Fruit fly (Drosophila melanogaster): ENCODE measurements around the gene CG12071.

CG12071 gene

dm6 chr3R:30888550-30889259, 7.9 kb upstream of the CG12071 start, which contains the start of gene Sap-r (continued):
- TF ChIP-seq ewg (GFP tag; optimal IDR thresholded peaks at IDR 0.05) = no peak
- TF ChIP-seq Kr (GFP tag; optimal IDR thresholded peaks at IDR 0.05) = no peak
- TF ChIP-seq Dref (GFP tag; IDR thresholded peaks at IDR 0.05) = peak; percentile 43
- peak; percentile 65 for TF ChIP-seq nmo (GFP tag; optimal IDR thresholded peaks at IDR 0.05)
- no peak for TF ChIP-seq Gsc (GFP tag; IDR thresholded peaks at IDR 0.05)
- TF ChIP-seq CG11696 (GFP tag; IDR thresholded peaks at IDR 0.05) = no peak
- TF ChIP-seq CG33557 (GFP tag; optimal IDR thresholded peaks at IDR 0.05) = peak; percentile 19
- TF ChIP-seq Fer1 (GFP tag; optimal IDR thresholded peaks at IDR 0.05) = peak; percentile 50
- no peak for TF ChIP-seq PHDP (tag; optimal IDR thresholded peaks at IDR 0.05)
- no peak for TF ChIP-seq Usf (GFP tag; optimal IDR thresholded peaks at IDR 0.05)
- TF ChIP-seq eyg (GFP tag; optimal IDR thresholded peaks at IDR 0.05) = no peak
- no peak for TF ChIP-seq corto (GFP tag; optimal IDR thresholded peaks at IDR 0.05)
- TF ChIP-seq CG1602 (GFP tag; optimal IDR thresholded peaks at IDR 0.05) = no peak
- TF ChIP-seq ERR (GFP tag; optimal IDR thresholded peaks at IDR 0.05) = no peak
- no peak for TF ChIP-seq CG11398 (GFP tag; optimal IDR thresholded peaks at IDR 0.05)
- TF ChIP-seq CG16815 (GFP tag; optimal IDR thresholded peaks at IDR 0.05) = no peak
- TF ChIP-seq CG15601 (tag; optimal IDR thresholded peaks at IDR 0.05) = peak; percentile 87
- no peak for TF ChIP-seq CG1024 (GFP tag; IDR thresholded peaks at IDR 0.05)
- TF ChIP-seq h (optimal IDR thresholded peaks at IDR 0.05) = no peak
- TF ChIP-seq hbn (GFP tag; IDR thresholded peaks at IDR 0.05; ENCODE audit: partially characterized antibody) = peak; percentile 72
- TF ChIP-seq fd96Cb (tag; optimal IDR thresholded peaks at IDR 0.05) = no peak
- TF ChIP-seq CG1792 (GFP tag; optimal IDR thresholded peaks at IDR 0.05) = no peak
- no peak for TF ChIP-seq ase (GFP tag; IDR thresholded peaks at IDR 0.05)
- peak; percentile 98 for TF ChIP-seq Lhr (GFP tag; optimal IDR thresholded peaks at IDR 0.05)
- peak; percentile 89 for TF ChIP-seq Bgb (GFP tag; IDR thresholded peaks at IDR 0.05; ENCODE audit: partially characterized antibody)
- peak; percentile 83 for TF ChIP-seq sens (GFP tag)
- no peak for TF ChIP-seq pan (optimal IDR thresholded peaks at IDR 0.05)
- TF ChIP-seq pan (GFP tag; optimal IDR thresholded peaks at IDR 0.05 in 1 of 2, IDR thresholded peaks at IDR 0.05 in 1 of 2) = no peak
- TF ChIP-seq Fer3 (tag; optimal IDR thresholded peaks at IDR 0.05) = no peak
- TF ChIP-seq CG7928 (GFP tag; optimal IDR thresholded peaks at IDR 0.05) = no peak
- no peak for TF ChIP-seq Ada2b (GFP tag; IDR thresholded peaks at IDR 0.05)
- TF ChIP-seq D19A (tag; optimal IDR thresholded peaks at IDR 0.05) = no peak
- peak; percentile 45 for TF ChIP-seq NC2β (GFP tag; optimal IDR thresholded peaks at IDR 0.05)
- TF ChIP-seq CG1233 (GFP tag; optimal IDR thresholded peaks at IDR 0.05) = no peak
- no peak for TF ChIP-seq CG4360 (GFP tag; IDR thresholded peaks at IDR 0.05)
- TF ChIP-seq inv (GFP tag; IDR thresholded peaks at IDR 0.05; ENCODE audit: partially characterized antibody) = peak; percentile 77; the same call in 1 of the 2 replicates
- no peak for TF ChIP-seq CG13296 (GFP tag; optimal IDR thresholded peaks at IDR 0.05)
- TF ChIP-seq Mes4 (GFP tag; optimal IDR thresholded peaks at IDR 0.05) = no peak
- peak; percentile 18 for TF ChIP-seq grn (GFP tag; optimal IDR thresholded peaks at IDR 0.05)
- TF ChIP-seq CG6175 (GFP tag; IDR thresholded peaks at IDR 0.05) = no peak
- TF ChIP-seq dimm (GFP tag; IDR thresholded peaks at IDR 0.05) = no peak
- no peak for TF ChIP-seq CG15073 (GFP tag; optimal IDR thresholded peaks at IDR 0.05)
- TF ChIP-seq CG14667 (GFP tag; IDR thresholded peaks at IDR 0.05) = no peak
- no peak for TF ChIP-seq tup (GFP tag; optimal IDR thresholded peaks at IDR 0.05)
- peak; percentile 57 for TF ChIP-seq CG11504 (tag; optimal IDR thresholded peaks at IDR 0.05)
- TF ChIP-seq tap (tag; optimal IDR thresholded peaks at IDR 0.05) = peak; percentile 11
- peak; percentile 79 for TF ChIP-seq CG16813 (GFP tag; IDR thresholded peaks at IDR 0.05; ENCODE audit: partially characterized antibody)
- TF ChIP-seq cato (GFP tag; optimal IDR thresholded peaks at IDR 0.05; ENCODE audit: borderline replicate concordance) = no peak
- TF ChIP-seq kah (GFP tag; optimal IDR thresholded peaks at IDR 0.05) = no peak
- TF ChIP-seq peb (GFP tag; IDR thresholded peaks at IDR 0.05) = no peak
- TF ChIP-seq vfl (GFP tag; optimal IDR thresholded peaks at IDR 0.05) = no peak
